Worm (Caenorhabditis elegans): Measurements from ENCODE around the gene nhr-162.

Gene nhr-162

ce11 chrV:6949770-6950169 lies 41.9 kb downstream of the nhr-162 start, which contains the start of gene Y57E12B.11:
Gene Y57E12B.11, minus strand, starts transcription at chrV:6949870.
- TF ChIP-seq elt-1 (tag; optimal IDR thresholded peaks at IDR 0.05): no peak
- TF ChIP-seq lsy-12 (tag; optimal IDR thresholded peaks at IDR 0.05): no peak
- no peak for TF ChIP-seq nhr-67 (tag; optimal IDR thresholded peaks at IDR 0.05)
- TF ChIP-seq unc-39 (tag; optimal IDR thresholded peaks at IDR 0.05): no peak
- no peak for TF ChIP-seq nhr-76 (tag; optimal IDR thresholded peaks at IDR 0.05)
- no peak for TF ChIP-seq nhr-77 (tag; optimal IDR thresholded peaks at IDR 0.05)
- no peak for TF ChIP-seq ama-1 (optimal IDR thresholded peaks at IDR 0.05)
- TF ChIP-seq ceh-28 (tag; optimal IDR thresholded peaks at IDR 0.05): no peak
- no peak for TF ChIP-seq fkh-2 (tag; optimal IDR thresholded peaks at IDR 0.05)
- no peak for TF ChIP-seq nfya-1 (tag; optimal IDR thresholded peaks at IDR 0.05; ENCODE audit: insufficient read depth)
- TF ChIP-seq aly-2 (tag; optimal IDR thresholded peaks at IDR 0.05): no peak
- no peak for TF ChIP-seq nhr-12 (tag; optimal IDR thresholded peaks at IDR 0.05)
- no peak for TF ChIP-seq nhr-23 (tag; optimal IDR thresholded peaks at IDR 0.05)
- no peak for TF ChIP-seq unc-62 (GFP tag; optimal IDR thresholded peaks at IDR 0.05)
- no peak for TF ChIP-seq lin-15B (tag; optimal IDR thresholded peaks at IDR 0.05)
- TF ChIP-seq sea-2 (GFP tag; optimal IDR thresholded peaks at IDR 0.05): no peak
- TF ChIP-seq snpc-4 (tag; optimal IDR thresholded peaks at IDR 0.05): no peak
- no peak for TF ChIP-seq tbx-2 (tag; optimal IDR thresholded peaks at IDR 0.05)

ce11 chrV:6948225-6948624 lies 43.4 kb downstream of the nhr-162 start, which contains the start of gene Y57E12B.1:
Gene Y57E12B.1, plus strand, starts transcription at chrV:6948525.
- TF ChIP-seq nhr-43 (tag; optimal IDR thresholded peaks at IDR 0.05; ENCODE audit: poor library complexity, severe bottlenecking): no peak
- no peak for TF ChIP-seq jun-1 (tag; optimal IDR thresholded peaks at IDR 0.05)
- no peak for TF ChIP-seq nfya-1 (tag; optimal IDR thresholded peaks at IDR 0.05; ENCODE audit: insufficient read depth)
- TF ChIP-seq nhr-25 (tag; optimal IDR thresholded peaks at IDR 0.05): no peak
- TF ChIP-seq R02D3.7 (tag; optimal IDR thresholded peaks at IDR 0.05): no peak
- no peak for TF ChIP-seq nhr-11 (tag; optimal IDR thresholded peaks at IDR 0.05)
- no peak for TF ChIP-seq skn-1 (tag; optimal IDR thresholded peaks at IDR 0.05)
- no peak for TF ChIP-seq daf-12 (tag; optimal IDR thresholded peaks at IDR 0.05)
- TF ChIP-seq elt-2 (tag; optimal IDR thresholded peaks at IDR 0.05): no peak
- TF ChIP-seq unc-62 (GFP tag; optimal IDR thresholded peaks at IDR 0.05): no peak
- no peak for TF ChIP-seq egl-27 (tag; optimal IDR thresholded peaks at IDR 0.05)
- no peak for TF ChIP-seq ceh-28 (tag; optimal IDR thresholded peaks at IDR 0.05)
- TF ChIP-seq zag-1 (tag; optimal IDR thresholded peaks at IDR 0.05): no peak

- TF ChIP-seq nhr-76 (tag; optimal IDR thresholded peaks at IDR 0.05) (no peak), aly-2 (tag; optimal IDR thresholded peaks at IDR 0.05) (no peak)
Measured at ce11 chrV:6947442-6947841, 44.2 kb downstream of the nhr-162 start, which contains the start of gene Y57E12B.4. Gene Y57E12B.4, minus strand, starts transcription at chrV:6947542.

Data from whole organism, L3 larva.